Worm (Caenorhabditis elegans): ENCODE data around the gene C32D5.4.

ce11 chrII:6283074-6283473 lies 39.8 kb downstream of the C32D5.4 start, which contains the start of gene F13H8.1:
- no peak for TF ChIP-seq pqm-1 (tag; optimal IDR thresholded peaks at IDR 0.05)
- TF ChIP-seq sox-4 (tag; optimal IDR thresholded peaks at IDR 0.05), result no peak
- no peak for TF ChIP-seq elt-4 (tag; optimal IDR thresholded peaks at IDR 0.05)
- no peak for TF ChIP-seq ceh-24 (tag; optimal IDR thresholded peaks at IDR 0.05)
- TF ChIP-seq unc-86 (tag; optimal IDR thresholded peaks at IDR 0.05), result no peak
- no peak for TF ChIP-seq lin-11 (tag; optimal IDR thresholded peaks at IDR 0.05)
- no peak for TF ChIP-seq ceh-2 (tag; optimal IDR thresholded peaks at IDR 0.05)
- no peak for TF ChIP-seq ceh-6 (GFP tag; optimal IDR thresholded peaks at IDR 0.05)
- no peak for TF ChIP-seq hlh-13 (GFP tag; optimal IDR thresholded peaks at IDR 0.05)
- no peak for TF ChIP-seq npax-4 (tag; optimal IDR thresholded peaks at IDR 0.05)
- no peak for TF ChIP-seq hlh-8 (tag; optimal IDR thresholded peaks at IDR 0.05)
- TF ChIP-seq K09A11.1 (tag; optimal IDR thresholded peaks at IDR 0.05; ENCODE audit: insufficient read depth), result no peak
